Fruit fly (Drosophila melanogaster): ENCODE data around the gene Hcs.

DNA sequence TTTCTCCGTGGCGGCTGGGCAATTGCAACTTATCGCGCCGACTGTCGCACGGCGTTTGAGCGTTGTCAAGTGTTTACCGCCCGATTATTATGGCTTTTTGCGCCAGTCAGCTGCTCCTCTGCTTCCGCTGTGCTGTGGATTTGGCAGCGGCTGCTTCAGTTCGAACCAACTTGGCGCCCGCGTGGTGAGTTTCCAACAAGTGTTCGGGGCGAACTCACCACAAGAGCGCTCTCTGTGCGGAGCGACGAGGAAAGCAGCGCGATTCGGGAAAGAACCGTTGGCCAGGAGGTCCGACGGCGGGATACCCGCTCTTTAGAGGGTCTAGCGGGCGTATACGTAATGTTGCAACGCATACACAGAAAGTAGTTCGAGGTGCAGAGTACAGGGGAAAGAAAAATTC, 27.9 kb downstream of the Hcs start, which contains the start of gene NKCC:
- no peak for TF ChIP-seq N (GFP tag; optimal IDR thresholded peaks at IDR 0.05)
- no peak for TF ChIP-seq h (GFP tag; optimal IDR thresholded peaks at IDR 0.05)
- TF ChIP-seq GATAd (GFP tag; optimal IDR thresholded peaks at IDR 0.05), result no peak
- no peak for TF ChIP-seq fru (GFP tag; optimal IDR thresholded peaks at IDR 0.05)
- TF ChIP-seq Myc (optimal IDR thresholded peaks at IDR 0.05), result no peak
- no peak for TF ChIP-seq dmrt93B (GFP tag; optimal IDR thresholded peaks at IDR 0.05)
- TF ChIP-seq Hnf4 (GFP tag; optimal IDR thresholded peaks at IDR 0.05), result no peak
- TF ChIP-seq Abd-B (GFP tag; optimal IDR thresholded peaks at IDR 0.05), result no peak
- TF ChIP-seq lola (GFP tag; optimal IDR thresholded peaks at IDR 0.05), result no peak
- TF ChIP-seq CG9705 (GFP tag; optimal IDR thresholded peaks at IDR 0.05), result no peak
- TF ChIP-seq usp (GFP tag; optimal IDR thresholded peaks at IDR 0.05), result no peak
- no peak for TF ChIP-seq psq (GFP tag; optimal IDR thresholded peaks at IDR 0.05)
- TF ChIP-seq dsf (GFP tag; optimal IDR thresholded peaks at IDR 0.05; ENCODE audit: borderline replicate concordance), result no peak
